Fruit fly (Drosophila melanogaster): Measurements from ENCODE around the gene CG1835.

Gene CG1835

DNA sequence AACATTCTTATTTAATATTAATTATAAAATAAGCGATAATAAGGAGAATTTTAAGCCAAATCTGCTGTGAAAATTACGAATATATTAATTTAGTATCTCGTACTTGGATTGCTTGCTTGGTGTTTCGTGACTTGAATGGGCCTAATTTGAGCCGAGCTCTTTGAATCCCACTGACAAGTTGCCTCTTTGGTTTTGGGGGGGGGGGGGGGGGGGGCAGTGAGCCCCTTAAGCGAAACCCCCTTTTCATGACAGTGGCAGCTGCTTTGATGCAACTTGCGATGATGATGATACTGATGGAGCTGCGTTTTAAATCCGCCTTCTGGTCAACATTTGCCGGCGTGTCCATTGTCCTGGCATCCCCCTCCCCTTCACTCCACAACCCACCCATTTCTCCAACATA is 42.6 kb downstream of the CG1835 start:
- TF ChIP-seq pan (optimal IDR thresholded peaks at IDR 0.05) (no peak), CG8478 (optimal IDR thresholded peaks at IDR 0.05) (no peak), Dll (optimal IDR thresholded peaks at IDR 0.05) (no peak), EcR (GFP tag; optimal IDR thresholded peaks at IDR 0.05) (no peak), usp (GFP tag; optimal IDR thresholded peaks at IDR 0.05) (no peak), psq (optimal IDR thresholded peaks at IDR 0.05) (no peak)

DNA sequence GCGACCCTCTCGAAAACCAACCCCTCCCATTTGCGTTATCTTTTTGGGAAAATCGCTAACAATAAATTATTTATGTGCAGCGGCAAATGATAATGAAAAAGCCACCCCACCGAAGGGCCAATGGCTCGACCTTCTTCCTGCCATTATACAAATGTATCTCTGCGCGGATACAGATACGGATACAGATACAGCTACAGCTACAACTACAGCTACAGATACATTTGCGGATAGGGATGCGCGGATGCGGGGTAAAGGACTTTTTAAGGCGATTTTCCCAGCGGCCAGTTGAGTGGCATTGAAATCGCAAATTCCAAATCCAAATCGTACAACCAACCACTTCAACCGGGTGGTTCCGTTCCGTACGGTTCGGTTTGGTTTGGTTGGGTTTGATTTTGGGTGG is 48.0 kb downstream of the CG1835 start:
- TF ChIP-seq usp (GFP tag; optimal IDR thresholded peaks at IDR 0.05) (no peak), Dll (optimal IDR thresholded peaks at IDR 0.05) (no peak), CG8478 (optimal IDR thresholded peaks at IDR 0.05) (no peak), psq (optimal IDR thresholded peaks at IDR 0.05) (no peak), pan (optimal IDR thresholded peaks at IDR 0.05) (no peak), EcR (GFP tag; optimal IDR thresholded peaks at IDR 0.05) (no peak)

- TF ChIP-seq CG8478 (optimal IDR thresholded peaks at IDR 0.05) (no peak), psq (optimal IDR thresholded peaks at IDR 0.05) (no peak), usp (GFP tag; optimal IDR thresholded peaks at IDR 0.05) (no peak), pan (optimal IDR thresholded peaks at IDR 0.05) (no peak), EcR (GFP tag; optimal IDR thresholded peaks at IDR 0.05) (no peak), Dll (optimal IDR thresholded peaks at IDR 0.05) (no peak)
These were observed 51.6 kb downstream of the CG1835 start for dm6 chrX:20713317-20713716.

DNA sequence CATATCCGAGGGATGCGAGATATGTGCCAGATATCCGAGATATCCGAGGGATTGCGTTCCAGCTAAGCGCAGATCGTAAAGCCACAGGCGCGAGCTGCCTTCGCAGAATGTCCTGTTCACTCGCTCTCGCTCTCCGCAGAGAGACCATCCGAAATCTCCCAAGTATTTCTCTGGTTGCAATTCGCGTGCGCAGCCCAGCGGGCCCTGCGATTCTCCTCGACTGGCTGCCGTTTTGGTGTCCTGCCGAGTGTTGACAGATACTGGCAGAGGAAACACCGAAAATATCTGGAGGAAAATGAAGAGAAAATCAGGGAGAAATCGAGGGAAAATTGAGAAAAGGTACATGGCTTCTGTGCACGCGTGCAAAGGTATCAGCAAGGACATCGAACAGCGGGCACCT is 55.7 kb downstream of the CG1835 start:
- TF ChIP-seq CG8478 (optimal IDR thresholded peaks at IDR 0.05) (no peak), EcR (GFP tag; optimal IDR thresholded peaks at IDR 0.05) (no peak), usp (GFP tag; optimal IDR thresholded peaks at IDR 0.05) (no peak), pan (optimal IDR thresholded peaks at IDR 0.05) (no peak), Dll (optimal IDR thresholded peaks at IDR 0.05) (no peak), psq (optimal IDR thresholded peaks at IDR 0.05) (no peak)
